Worm (Caenorhabditis elegans) whole organism, mixed stage, embryonic: ENCODE results near the gene C17F4.8.

ENCODE experiments used
- bed-3 ChIP-seq: fragments of 200-800 bp; sonication (Bioruptor generic); optimal IDR thresholded peaks from 3 replicates; lab custom pipeline; 2018; ENCODE audit warnings: mild to moderate bottlenecking, missing genetic modification characterization, moderate library complexity, missing compliant biosample characterization
- ceh-43 ChIP-seq: fragments of 200-800 bp; sonication (Bioruptor generic); optimal IDR thresholded peaks from 2 replicates; lab custom pipeline; 2018; ENCODE audit warnings: mild to moderate bottlenecking, missing genetic modification characterization, moderate library complexity, missing compliant biosample characterization
- cnd-1 ChIP-seq: fragments of 200-800 bp; sonication (Bioruptor generic); optimal IDR thresholded peaks from 2 replicates; lab custom pipeline; 2018; ENCODE audit warnings: mild to moderate bottlenecking, missing genetic modification characterization, missing compliant biosample characterization
- lin-13 ChIP-seq: fragments of 150-350 bp; optimal IDR thresholded peaks from 2 replicates; lab custom pipeline; 2014; ENCODE audit warnings: missing biosample characterization, missing genetic modification characterization
- lin-32 ChIP-seq: fragments of 200-800 bp; sonication (Bioruptor generic); optimal IDR thresholded peaks from 2 replicates; lab custom pipeline; 2018; ENCODE audit warnings: mild to moderate bottlenecking, missing genetic modification characterization, missing compliant biosample characterization
- mab-5 ChIP-seq: fragments of 150-350 bp; optimal IDR thresholded peaks from 2 replicates; lab custom pipeline; 2014; ENCODE audit warnings: missing biosample characterization, missing genetic modification characterization
- nhr-12 ChIP-seq: fragments of 150-350 bp; optimal IDR thresholded peaks from 2 replicates; lab custom pipeline; 2014; ENCODE audit warnings: missing biosample characterization, missing genetic modification characterization
- nhr-237 ChIP-seq: fragments of 150-350 bp; optimal IDR thresholded peaks from 2 replicates; lab custom pipeline; 2014; ENCODE audit warnings: missing biosample characterization, missing genetic modification characterization
- nhr-76 ChIP-seq: sonication (generic microtip); optimal IDR thresholded peaks from 2 replicates; lab custom pipeline; 2017; ENCODE audit warnings: missing biosample characterization, missing genetic modification characterization
- snpc-4 ChIP-seq: fragments of 150-350 bp; optimal IDR thresholded peaks from 2 replicates; lab custom pipeline; 2014; ENCODE audit warnings: missing biosample characterization, missing genetic modification characterization
- unc-39 ChIP-seq: fragments of 150-350 bp; optimal IDR thresholded peaks from 2 replicates; lab custom pipeline; 2014; ENCODE audit warnings: missing biosample characterization, missing genetic modification characterization
- unc-62 ChIP-seq: fragments of 150-350 bp; optimal IDR thresholded peaks from 2 replicates; lab custom pipeline; 2014; ENCODE audit warnings: missing biosample characterization, missing genetic modification reagents, missing genetic modification characterization
- zip-8 ChIP-seq: fragments of 150-350 bp; optimal IDR thresholded peaks from 2 replicates; lab custom pipeline; 2014; ENCODE audit warnings: missing biosample characterization, missing genetic modification characterization
- ztf-11 ChIP-seq: fragments of 150-350 bp; optimal IDR thresholded peaks from 2 replicates; lab custom pipeline; 2014; ENCODE audit warnings: missing biosample characterization, missing genetic modification characterization

- TF ChIP-seq snpc-4 (tag; lab: Kevin White, UChicago) = no peak
- TF ChIP-seq mab-5 (tag; lab: Kevin White, UChicago) = no peak
- TF ChIP-seq nhr-237 (tag; lab: Kevin White, UChicago) = no peak
- TF ChIP-seq nhr-76 (tag; lab: Kevin White, UChicago) = no peak
- TF ChIP-seq unc-39 (tag; lab: Kevin White, UChicago) = no peak
- TF ChIP-seq zip-8 (tag; lab: Kevin White, UChicago) = no peak
- TF ChIP-seq ceh-43 (GFP tag; lab: Kevin White, UChicago) = no peak
- no peak for TF ChIP-seq bed-3 (GFP tag; lab: Kevin White, UChicago)
- TF ChIP-seq lin-32 (GFP tag; lab: Kevin White, UChicago) = no peak
- no peak for TF ChIP-seq unc-62 (GFP tag; lab: Kevin White, UChicago)
- TF ChIP-seq ztf-11 = no peak
- TF ChIP-seq cnd-1 (tag; lab: Kevin White, UChicago) = no peak
- TF ChIP-seq lin-13 = no peak
- no peak for TF ChIP-seq nhr-12 (tag; lab: Kevin White, UChicago)
Observed at ce11 chrII:3251782-3252181, 17.2 kb upstream of the C17F4.8 start.
